Worm (Caenorhabditis elegans) whole organism, late embryonic: Measurements from ENCODE around the gene skr-3.

ENCODE experiments used
- Y22D7AL.16 ChIP-seq: sonication (generic microtip); optimal IDR thresholded peaks from 2 replicates; lab custom pipeline; 2016; ENCODE audit warnings: missing genetic modification characterization, missing compliant biosample characterization
- ama-1 ChIP-seq: fragments of 150-350 bp; optimal IDR thresholded peaks from 2 replicates; lab custom pipeline; 2014
- ceh-9 ChIP-seq: sonication (generic microtip); optimal IDR thresholded peaks from 2 replicates; lab custom pipeline; 2016; ENCODE audit warnings: mild to moderate bottlenecking, missing genetic modification characterization, inconsistent platforms, missing compliant biosample characterization
- dve-1 ChIP-seq: sonication (generic microtip); optimal IDR thresholded peaks from 2 replicates; lab custom pipeline; 2017; ENCODE audit warnings: antibody characterized with exemption, mild to moderate bottlenecking, missing genetic modification characterization, missing compliant biosample characterization
- fkh-10 ChIP-seq: fragments of 150-350 bp; optimal IDR thresholded peaks from 2 replicates; lab custom pipeline; 2014; ENCODE audit warnings: missing biosample characterization, missing genetic modification reagents, missing genetic modification characterization
- pqm-1 ChIP-seq: sonication (generic microtip); optimal IDR thresholded peaks from 2 replicates; lab custom pipeline; 2016; ENCODE audit warnings: missing genetic modification characterization, missing compliant biosample characterization
- syd-9 ChIP-seq: sonication (generic microtip); optimal IDR thresholded peaks from 2 replicates; lab custom pipeline; 2016; ENCODE audit warnings: mild to moderate bottlenecking, missing genetic modification characterization, moderate library complexity, missing compliant biosample characterization
- tbx-2 ChIP-seq: sonication (generic microtip); optimal IDR thresholded peaks from 2 replicates; lab custom pipeline; 2016; ENCODE audit warnings: missing genetic modification characterization, missing compliant biosample characterization
- unc-42 ChIP-seq: sonication (generic microtip); optimal IDR thresholded peaks from 2 replicates; lab custom pipeline; 2016; ENCODE audit warnings: missing genotype, missing genetic modification characterization, missing compliant biosample characterization
- unc-55 ChIP-seq: sonication (generic microtip); optimal IDR thresholded peaks from 2 replicates; lab custom pipeline; 2017; ENCODE audit warnings: missing biosample characterization, missing genetic modification reagents, missing genetic modification characterization

DNA sequence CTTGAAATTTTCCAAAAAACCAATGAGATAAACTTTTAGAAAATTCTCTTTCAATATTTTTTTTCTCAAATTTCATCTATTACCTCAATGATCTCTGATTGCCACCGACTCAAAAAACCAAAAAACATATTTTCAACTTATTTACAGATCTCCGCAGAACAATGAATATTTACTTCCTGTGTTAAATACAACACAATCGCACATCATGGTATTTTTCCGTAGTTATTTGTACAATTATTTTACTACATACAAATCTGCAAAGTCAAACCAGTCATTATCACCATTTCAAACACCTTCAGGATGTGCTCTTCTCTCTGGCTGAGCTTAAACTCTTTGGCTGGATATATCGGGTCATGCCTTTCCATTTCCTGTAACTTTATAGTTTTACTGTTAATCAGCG lies 45.1 kb downstream of the skr-3 start, which contains the start of gene str-108:
- TF ChIP-seq pqm-1 (tag; lab: Kevin White, UChicago) = no peak
- TF ChIP-seq fkh-10 = no peak
- no peak for TF ChIP-seq syd-9 (tag; lab: Kevin White, UChicago)
- no peak for TF ChIP-seq tbx-2 (tag; lab: Kevin White, UChicago)
- no peak for TF ChIP-seq dve-1 (tag; lab: Kevin White, UChicago)
- TF ChIP-seq unc-55 (GFP tag; lab: Kevin White, UChicago) = no peak
- no peak for TF ChIP-seq ama-1 (lab: Kevin White, UChicago)
- TF ChIP-seq Y22D7AL.16 (tag; lab: Kevin White, UChicago) = no peak
- no peak for TF ChIP-seq unc-42 (tag; lab: Kevin White, UChicago)
- TF ChIP-seq ceh-9 (tag; lab: Kevin White, UChicago) = no peak
